Fruit fly (Drosophila melanogaster): Measurements from ENCODE around the gene Smr.

Smr gene

dm6 chrX:12755600-12756373, 13.4 kb upstream of the Smr start (continued):
- TF ChIP-seq CG13123 (GFP tag; optimal IDR thresholded peaks at IDR 0.05) (peak; percentile 28), pfk (GFP tag; optimal IDR thresholded peaks at IDR 0.05) (no peak), CG1602 (GFP tag; optimal IDR thresholded peaks at IDR 0.05) (peak; percentile 70), CG31365 (tag; optimal IDR thresholded peaks at IDR 0.05) (no peak), MESR4 (GFP tag; optimal IDR thresholded peaks at IDR 0.05) (no peak), E2f1 (GFP tag; IDR thresholded peaks at IDR 0.05) (peak; percentile 64), danr (GFP tag; IDR thresholded peaks at IDR 0.05) (peak; percentile 65), CG3838 (GFP tag; optimal IDR thresholded peaks at IDR 0.05) (no peak), jing (GFP tag; optimal IDR thresholded peaks at IDR 0.05) (no peak), Doc2 (GFP tag; IDR thresholded peaks at IDR 0.05) (no peak), PHDP (tag; optimal IDR thresholded peaks at IDR 0.05) (peak; percentile 77), CG7839 (tag; optimal IDR thresholded peaks at IDR 0.05) (peak; percentile 84), CG10979 (tag; optimal IDR thresholded peaks at IDR 0.05) (peak; percentile 55), CG5953 (GFP tag; IDR thresholded peaks at IDR 0.05) (no peak), Dek (tag; optimal IDR thresholded peaks at IDR 0.05) (peak; percentile 77), oc (tag; optimal IDR thresholded peaks at IDR 0.05) (peak; percentile 6), CG17328 (GFP tag; IDR thresholded peaks at IDR 0.05) (peak; percentile 27; the same call in 1 of the 2 replicates), CG4854 (GFP tag; optimal IDR thresholded peaks at IDR 0.05) (peak; percentile 1), Atf3 (GFP tag; optimal IDR thresholded peaks at IDR 0.05) (peak; percentile 33), CG4820 (GFP tag; optimal IDR thresholded peaks at IDR 0.05) (peak; percentile 45), stwl (tag; optimal IDR thresholded peaks at IDR 0.05) (no peak), Mes4 (GFP tag; optimal IDR thresholded peaks at IDR 0.05) (no peak), CG6813 (GFP tag; optimal IDR thresholded peaks at IDR 0.05) (peak; percentile 33), CG8944 (GFP tag; optimal IDR thresholded peaks at IDR 0.05) (peak; percentile 55), CG12769 (tag; optimal IDR thresholded peaks at IDR 0.05) (peak; percentile 31), Hr51 (GFP tag; optimal IDR thresholded peaks at IDR 0.05) (peak; percentile 54 to 79), Eip74EF (GFP tag; optimal IDR thresholded peaks at IDR 0.05) (no peak), CG13894 (tag; optimal IDR thresholded peaks at IDR 0.05) (no peak), lola (GFP tag; optimal IDR thresholded peaks at IDR 0.05) (peak in 1 of 3 experiments; percentile 41), bowl (GFP tag; IDR thresholded peaks at IDR 0.05) (no peak), CG10462 (GFP tag; optimal IDR thresholded peaks at IDR 0.05) (peak; percentile 48), yki (optimal IDR thresholded peaks at IDR 0.05) (no peak), nmo (GFP tag; optimal IDR thresholded peaks at IDR 0.05) (peak; percentile 79), cato (GFP tag; optimal IDR thresholded peaks at IDR 0.05; ENCODE audit: borderline replicate concordance) (peak; percentile 45), hb (GFP tag; IDR thresholded peaks at IDR 0.05; ENCODE audit: partially characterized antibody) (no peak), CG14860 (GFP tag; IDR thresholded peaks at IDR 0.05; ENCODE audit: partially characterized antibody) (no peak), onecut (GFP tag; IDR thresholded peaks at IDR 0.05) (no peak), Oaz (GFP tag; IDR thresholded peaks at IDR 0.05) (peak; percentile 43; the same call in 1 of the 2 replicates), hbn (GFP tag; IDR thresholded peaks at IDR 0.05; ENCODE audit: partially characterized antibody) (no peak), kni (GFP tag; optimal IDR thresholded peaks at IDR 0.05) (no peak), pb (GFP tag; optimal IDR thresholded peaks at IDR 0.05) (no peak), bab2 (GFP tag; optimal IDR thresholded peaks at IDR 0.05) (no peak), zfh1 (GFP tag; IDR thresholded peaks at IDR 0.05) (peak; percentile 62; the same call in 2 of the 3 replicates), CG43689 (GFP tag; IDR thresholded peaks at IDR 0.05) (peak; percentile 23; the same call in 1 of the 2 replicates), lilli (GFP tag; optimal IDR thresholded peaks at IDR 0.05) (peak; percentile 77), gsb (GFP tag; IDR thresholded peaks at IDR 0.05) (peak; percentile 66), Dref (GFP tag; IDR thresholded peaks at IDR 0.05) (no peak), ara (GFP tag; IDR thresholded peaks at IDR 0.05) (no peak), NC2β (GFP tag; optimal IDR thresholded peaks at IDR 0.05) (no peak)
